Worm (Caenorhabditis elegans) whole organism, L4/young adult: ENCODE measurements around the gene oma-1.

Experiments
- dao-5 ChIP-seq: sonication (generic microtip); optimal IDR thresholded peaks from 2 replicates; lab custom pipeline; 2016; ENCODE audit warnings: missing genotype, missing genetic modification characterization, moderate library complexity, missing compliant biosample characterization
- him-1 ChIP-seq: sonication (generic microtip); optimal IDR thresholded peaks from 2 replicates; lab custom pipeline; 2016; ENCODE audit warnings: missing genotype, missing genetic modification reagents, missing genetic modification characterization, missing compliant biosample characterization

DNA sequence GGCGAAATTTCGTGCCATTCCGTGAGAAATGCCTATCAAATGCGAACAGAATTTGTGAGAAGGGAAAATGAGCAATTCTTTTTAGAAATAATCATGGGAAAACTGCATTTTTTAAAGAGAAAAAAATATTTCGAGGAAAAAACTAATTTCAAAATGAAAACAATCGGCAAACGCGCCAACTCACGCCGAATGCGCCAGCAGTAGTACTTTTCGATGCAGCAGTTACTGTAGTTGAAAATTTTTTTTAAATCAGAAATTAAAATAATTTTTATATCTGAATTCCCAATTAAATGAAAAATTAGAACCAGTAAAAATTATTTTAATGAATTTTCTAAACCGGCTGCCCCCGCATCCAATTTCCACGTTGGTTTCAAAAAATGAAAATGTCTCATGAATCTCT lies 34.6 kb downstream of the oma-1 start:
- TF ChIP-seq him-1 (tag; lab: Kevin White, UChicago) (no peak), dao-5 (tag; lab: Kevin White, UChicago) (no peak)
